Fruit fly (Drosophila melanogaster) whole organism, embryonic: Measurements from ENCODE around the gene Pfas.

Source experiments
- Atf-2 ChIP-seq: fragments of 200-800 bp; sonication (Bioruptor generic); optimal IDR thresholded peaks from 2 replicates; lab custom pipeline; 2016; ENCODE audit warnings: missing biosample characterization, missing genetic modification characterization
- Atf3 ChIP-seq: fragments of 200-800 bp; sonication (Bioruptor generic); optimal IDR thresholded peaks from 3 replicates; lab custom pipeline; 2016; ENCODE audit warnings: missing biosample characterization, missing genetic modification characterization
- B-H2 ChIP-seq: fragments of 200-800 bp; sonication (Bioruptor generic); optimal IDR thresholded peaks from 2 replicates; lab custom pipeline; 2018; ENCODE audit warnings: missing biosample characterization, mild to moderate bottlenecking, missing genetic modification characterization
- Bdp1 ChIP-seq: fragments of 200-800 bp; sonication (Bioruptor generic); optimal IDR thresholded peaks from 3 replicates; lab custom pipeline; 2016; ENCODE audit warnings: missing biosample characterization, missing genetic modification characterization
- BtbVII ChIP-seq: fragments of 200-800 bp; sonication (Bioruptor generic); optimal IDR thresholded peaks from 3 replicates; lab custom pipeline; 2017; ENCODE audit warnings: missing biosample characterization, mild to moderate bottlenecking, missing genetic modification characterization
- CG11093 ChIP-seq: fragments of 200-800 bp; sonication (Bioruptor generic); IDR thresholded peaks from 3 replicates; pipeline ENCODE4 v1.3.6; 2022; ENCODE audit warnings: missing biosample characterization, missing genetic modification characterization
- CG12299 ChIP-seq: fragments of 200-800 bp; sonication (Bioruptor generic); optimal IDR thresholded peaks from 2 replicates; lab custom pipeline; 2018; ENCODE audit warnings: missing biosample characterization, mild to moderate bottlenecking, missing genetic modification characterization
- CG13424 ChIP-seq: fragments of 200-800 bp; sonication (Bioruptor generic); optimal IDR thresholded peaks from 2 replicates; lab custom pipeline; 2019; ENCODE audit warnings: missing biosample characterization, mild to moderate bottlenecking, missing genetic modification characterization, moderate library complexity
- CG13775 ChIP-seq: fragments of 200-800 bp; sonication (Bioruptor generic); optimal IDR thresholded peaks from 3 replicates; lab custom pipeline; 2017; ENCODE audit warnings: missing biosample characterization, mild to moderate bottlenecking, missing genetic modification characterization
- CG14441 ChIP-seq: fragments of 200-800 bp; sonication (Bioruptor generic); IDR thresholded peaks from 2 replicates; pipeline ENCODE4 v1.3.6; 2022; ENCODE audit warnings: missing biosample characterization, missing genetic modification characterization
- CG15479 ChIP-seq: fragments of 200-800 bp; sonication (Bioruptor generic); optimal IDR thresholded peaks from 3 replicates; lab custom pipeline; 2019; ENCODE audit warnings: missing biosample characterization, mild to moderate bottlenecking, missing genetic modification characterization, moderate library complexity
- CG18262 ChIP-seq: fragments of 200-800 bp; optimal IDR thresholded peaks from 3 replicates; lab custom pipeline; 2019; ENCODE audit warnings: missing biosample characterization, mild to moderate bottlenecking, missing genetic modification characterization, moderate library complexity
- CG2199 ChIP-seq: fragments of 200-800 bp; sonication (Bioruptor generic); IDR thresholded peaks from 3 replicates; pipeline ENCODE4 v1.3.6; 2022; ENCODE audit warnings: missing biosample characterization, missing genetic modification characterization
- CG4820 ChIP-seq: fragments of 200-800 bp; sonication (Bioruptor generic); optimal IDR thresholded peaks from 3 replicates; lab custom pipeline; 2016; ENCODE audit warnings: missing biosample characterization, missing genetic modification characterization
- CG6254 ChIP-seq: fragments of 200-800 bp; sonication (Bioruptor generic); optimal IDR thresholded peaks from 3 replicates; lab custom pipeline; 2017; ENCODE audit warnings: mild to moderate bottlenecking, missing biosample characterization, missing genetic modification reagents, missing genetic modification characterization
- CG7987 ChIP-seq: fragments of 200-800 bp; sonication (Bioruptor generic); optimal IDR thresholded peaks from 2 replicates; lab custom pipeline; 2018; ENCODE audit warnings: missing biosample characterization, mild to moderate bottlenecking, missing genetic modification characterization, moderate library complexity
- CG8359 ChIP-seq: fragments of 200-800 bp; sonication (Bioruptor generic); optimal IDR thresholded peaks from 2 replicates; lab custom pipeline; 2017; ENCODE audit warnings: missing biosample characterization, mild to moderate bottlenecking, missing genetic modification characterization, borderline replicate concordance
- CG9817 ChIP-seq: fragments of 200-800 bp; sonication (Bioruptor generic); optimal IDR thresholded peaks from 2 replicates; lab custom pipeline; 2018; ENCODE audit warnings: missing biosample characterization, mild to moderate bottlenecking, missing genetic modification characterization, moderate library complexity
- Dek ChIP-seq: fragments of 200-800 bp; sonication (Bioruptor generic); optimal IDR thresholded peaks from 3 replicates; lab custom pipeline; 2019; ENCODE audit warnings: missing biosample characterization, mild to moderate bottlenecking, missing genetic modification characterization, moderate library complexity
- Fer3 ChIP-seq: fragments of 200-800 bp; sonication (Bioruptor generic); optimal IDR thresholded peaks from 2 replicates; lab custom pipeline; 2018; ENCODE audit warnings: missing biosample characterization, mild to moderate bottlenecking, missing genetic modification characterization, moderate library complexity
- Gsc ChIP-seq: fragments of 200-800 bp; sonication (Bioruptor generic); IDR thresholded peaks from 2 replicates; pipeline ENCODE4 v1.3.6; 2022; ENCODE audit warnings: missing biosample characterization, missing genetic modification characterization
- H15 ChIP-seq: fragments of 200-800 bp; sonication (Bioruptor generic); IDR thresholded peaks from 3 replicates; pipeline ENCODE4 v1.3.6; 2022; ENCODE audit warnings: missing biosample characterization, missing genetic modification characterization
- HLH54F ChIP-seq: fragments of 200-800 bp; sonication (Bioruptor generic); optimal IDR thresholded peaks from 3 replicates; lab custom pipeline; 2016; ENCODE audit warnings: missing biosample characterization, missing genetic modification characterization
- Hsf ChIP-seq: fragments of 200-800 bp; sonication (Bioruptor generic); optimal IDR thresholded peaks from 3 replicates; lab custom pipeline; 2016; ENCODE audit warnings: missing biosample characterization, missing genetic modification characterization
- Lim3 ChIP-seq: fragments of 200-800 bp; sonication (Bioruptor generic); IDR thresholded peaks from 2 replicates; pipeline ENCODE4 v1.3.6; 2022; ENCODE audit warnings: missing biosample characterization, missing genetic modification characterization
- Poxn ChIP-seq: fragments of 200-800 bp; sonication (Bioruptor generic); IDR thresholded peaks from 2 replicates; pipeline ENCODE4 v1.3.6; 2022; ENCODE audit warnings: missing biosample characterization, missing genetic modification characterization
- Ravus ChIP-seq: fragments of 200-800 bp; sonication (Bioruptor generic); IDR thresholded peaks from 2 replicates; pipeline ENCODE4 v1.3.6; 2022; ENCODE audit warnings: missing biosample characterization, missing genetic modification characterization
- Scr ChIP-seq: fragments of 200-800 bp; sonication (Bioruptor generic); IDR thresholded peaks from 2 replicates; pipeline ENCODE4 v1.3.6; 2022; ENCODE audit warnings: missing biosample characterization, missing genetic modification characterization; ENCODE audit not compliant: partially characterized antibody
- Tbp ChIP-seq: fragments of >200 bp; optimal IDR thresholded peaks from 2 replicates; lab custom pipeline; 2018; ENCODE audit warnings: missing biosample characterization, missing genetic modification characterization
- Usf ChIP-seq: fragments of 200-800 bp; sonication (Bioruptor generic); optimal IDR thresholded peaks from 2 replicates; lab custom pipeline; 2017; ENCODE audit warnings: missing genotype, missing biosample characterization, missing genetic modification characterization
- YL-1 ChIP-seq: fragments of 200-800 bp; sonication (Bioruptor generic); optimal IDR thresholded peaks from 3 replicates; lab custom pipeline; 2017; ENCODE audit warnings: missing biosample characterization, mild to moderate bottlenecking, missing genetic modification characterization
- ac ChIP-seq: fragments of 200-800 bp; sonication (Bioruptor generic); optimal IDR thresholded peaks from 3 replicates; lab custom pipeline; 2017; ENCODE audit warnings: missing biosample characterization, mild to moderate bottlenecking, missing genetic modification characterization
- ase ChIP-seq: fragments of 200-800 bp; sonication (Bioruptor generic); IDR thresholded peaks from 3 replicates; pipeline ENCODE4 v1.3.6; 2022; ENCODE audit warnings: missing biosample characterization, missing genetic modification characterization
- cg ChIP-seq: fragments of 200-800 bp; sonication (Bioruptor generic); optimal IDR thresholded peaks from 3 replicates; lab custom pipeline; 2019; ENCODE audit warnings: missing biosample characterization, mild to moderate bottlenecking, missing genetic modification characterization, moderate library complexity
- crp ChIP-seq, 2 experiments: fragments of 200-800 bp; sonication (Bioruptor generic); optimal IDR thresholded peaks; 2 replicates in 1 of 2; 3 replicates in 1 of 2; lab custom pipeline; 2017; ENCODE audit warnings: missing biosample characterization in 2 of 2, missing genetic modification characterization in 2 of 2, mild to moderate bottlenecking in 1 of 2, moderate library complexity in 1 of 2
- dmrt99B ChIP-seq: fragments of 200-800 bp; sonication (Bioruptor generic); optimal IDR thresholded peaks from 2 replicates; lab custom pipeline; 2018; ENCODE audit warnings: missing biosample characterization, mild to moderate bottlenecking, missing genetic modification characterization, moderate library complexity
- eve ChIP-seq, 2 experiments: fragments of >200 bp; optimal IDR thresholded peaks; 2 replicates each; lab custom pipeline; 2017; ENCODE audit warnings: missing biosample characterization in 2 of 2, missing genetic modification characterization in 2 of 2
- fd64A ChIP-seq: fragments of 200-800 bp; sonication (Bioruptor generic); optimal IDR thresholded peaks from 3 replicates; lab custom pipeline; 2018; ENCODE audit warnings: missing biosample characterization, mild to moderate bottlenecking, missing genetic modification characterization
- gfzf ChIP-seq: fragments of 200-800 bp; sonication (Bioruptor generic); optimal IDR thresholded peaks from 2 replicates; lab custom pipeline; 2016; ENCODE audit warnings: missing biosample characterization, mild to moderate bottlenecking, missing genetic modification characterization, moderate library complexity
- hkb ChIP-seq, 2 experiments: fragments of 200-800 bp in 1 of 2; fragments of >200 bp in 1 of 2; sonication (Bioruptor generic) in 1 of 2; IDR thresholded peaks in 1 of 2; optimal IDR thresholded peaks in 1 of 2; 2 replicates each; pipeline versions ENCODE4 v1.3.6 to Lab custom; 2017 to 2022; ENCODE audit warnings: missing biosample characterization in 1 of 2, missing genetic modification characterization in 1 of 2
- insv ChIP-seq, 2 experiments: fragments of 200-800 bp; sonication (Bioruptor generic); optimal IDR thresholded peaks; 3 replicates each; lab custom pipeline; 2016 to 2018; ENCODE audit warnings: missing biosample characterization in 2 of 2, missing genetic modification characterization in 2 of 2
- kah ChIP-seq: fragments of 200-800 bp; sonication (Bioruptor generic); optimal IDR thresholded peaks from 2 replicates; lab custom pipeline; 2018; ENCODE audit warnings: missing biosample characterization, mild to moderate bottlenecking, missing genetic modification characterization
- kni ChIP-seq: fragments of 200-800 bp; sonication (Bioruptor generic); optimal IDR thresholded peaks from 3 replicates; lab custom pipeline; 2017; ENCODE audit warnings: mild to moderate bottlenecking, missing biosample characterization, missing genetic modification reagents, missing genetic modification characterization
- knrl ChIP-seq: fragments of 200-800 bp; sonication (Bioruptor generic); IDR thresholded peaks from 3 replicates; pipeline ENCODE4 v1.3.6; 2022; ENCODE audit warnings: missing biosample characterization, missing genetic modification characterization; ENCODE audit not compliant: partially characterized antibody
- peb ChIP-seq: fragments of 200-800 bp; sonication (Bioruptor generic); IDR thresholded peaks from 2 replicates; pipeline ENCODE4 v1.3.6; 2022; ENCODE audit warnings: missing biosample characterization, missing genetic modification characterization
- sens-2 ChIP-seq: fragments of 200-800 bp; sonication (Bioruptor generic); IDR thresholded peaks from 2 replicates; pipeline ENCODE4 v1.3.6; 2022; ENCODE audit warnings: missing biosample characterization, missing genetic modification characterization
- seq ChIP-seq: fragments of 200-800 bp; sonication (Bioruptor generic); IDR thresholded peaks from 2 replicates; pipeline ENCODE4 v1.3.6; 2022; ENCODE audit warnings: missing biosample characterization, missing genetic modification characterization
- tna ChIP-seq: fragments of 200-800 bp; sonication (Bioruptor generic); IDR thresholded peaks from 2 replicates; pipeline ENCODE4 v1.3.6; 2022; ENCODE audit warnings: missing biosample characterization, missing genetic modification characterization; ENCODE audit not compliant: partially characterized antibody
- trh ChIP-seq: fragments of 200-800 bp; sonication (Bioruptor generic); optimal IDR thresholded peaks from 2 replicates; lab custom pipeline; 2016; ENCODE audit warnings: missing biosample characterization, missing genetic modification characterization

Gene Pfas

dm6 chr2L:6047528-6048160 is 1.8 kb upstream of the Pfas start, which contains the start of gene IPIP (continued):
- TF ChIP-seq CG9817 (tag; lab: Kevin White, UChicago) (peak; percentile 32), cg (GFP tag; lab: Kevin White, UChicago) (no peak), insv (GFP tag; optimal IDR thresholded peaks at IDR 0.05; lab: Kevin White, UChicago) (no peak), CG2199 (GFP tag; lab: Robert Waterston, UW) (peak; percentile 56; the same call in 1 of the 3 replicates), Bdp1 (GFP tag; lab: Kevin White, UChicago) (peak; percentile 57), CG13775 (GFP tag; lab: Kevin White, UChicago) (no peak), CG4820 (GFP tag; lab: Kevin White, UChicago) (no peak), BtbVII (GFP tag; lab: Kevin White, UChicago) (no peak), kni (no peak), eve (GFP tag; optimal IDR thresholded peaks at IDR 0.05; lab: Kevin White, UChicago) (no peak), HLH54F (peak; percentile 34), CG12299 (tag; lab: Kevin White, UChicago) (no peak), fd64A (GFP tag; lab: Kevin White, UChicago) (no peak), Ravus (GFP tag; lab: Robert Waterston, UW) (no peak), sens-2 (GFP tag; lab: Robert Waterston, UW) (no peak), Hsf (GFP tag; lab: Kevin White, UChicago) (no peak), seq (GFP tag; lab: Robert Waterston, UW) (no peak), ac (no peak), ase (GFP tag; lab: Robert Waterston, UW) (peak; percentile 34; the same call in 1 of the 3 replicates), hkb (optimal IDR thresholded peaks at IDR 0.05; lab: Kevin White, UChicago) (no peak), hkb (GFP tag; IDR thresholded peaks at IDR 0.05; lab: Robert Waterston, UW) (peak; percentile 34; the same call in 1 of the 2 replicates), Gsc (no peak), knrl (GFP tag; lab: Robert Waterston, UW) (peak; percentile 83), crp (GFP tag; optimal IDR thresholded peaks at IDR 0.05; lab: Kevin White, UChicago) (peak in 1 of 2 experiments; percentile 73), Scr (GFP tag; lab: Robert Waterston, UW) (peak; percentile 79), Atf-2 (GFP tag; lab: Kevin White, UChicago) (no peak), CG6254 (GFP tag; lab: Kevin White, UChicago) (peak; percentile 100), CG7987 (GFP tag; lab: Kevin White, UChicago) (peak; percentile 54), peb (no peak), CG15479 (GFP tag; lab: Kevin White, UChicago) (no peak), Poxn (GFP tag; lab: Robert Waterston, UW) (no peak), Atf3 (GFP tag; lab: Kevin White, UChicago) (no peak), trh (GFP tag; lab: Kevin White, UChicago) (no peak), H15 (GFP tag; lab: Robert Waterston, UW) (peak; percentile 51; the same call in 1 of the 3 replicates), CG13424 (tag; lab: Kevin White, UChicago) (peak; percentile 17), B-H2 (GFP tag; lab: Kevin White, UChicago) (peak; percentile 69), dmrt99B (tag; lab: Kevin White, UChicago) (no peak), gfzf (GFP tag; lab: Kevin White, UChicago) (peak; percentile 29), CG11093 (no peak), Lim3 (GFP tag; lab: Robert Waterston, UW) (no peak), tna (GFP tag; lab: Robert Waterston, UW) (peak; percentile 79), Tbp (GFP tag; lab: Kevin White, UChicago) (no peak), YL-1 (GFP tag; lab: Kevin White, UChicago) (peak; percentile 88), Dek (no peak), CG8359 (no peak), CG18262 (peak; percentile 12), kah (GFP tag; lab: Kevin White, UChicago) (no peak), Fer3 (no peak), Usf (GFP tag; lab: Kevin White, UChicago) (no peak), CG14441 (GFP tag; lab: Robert Waterston, UW) (peak; percentile 26; the same call in 1 of the 2 replicates)
